Worm (Caenorhabditis elegans) whole organism, late embryonic: ENCODE results near the gene F55A11.7.

Experiments
- F13H6.1 ChIP-seq: sonication (generic microtip); optimal IDR thresholded peaks from 2 replicates; lab custom pipeline; 2016; ENCODE audit warnings: missing genetic modification characterization, missing compliant biosample characterization
- ceh-18 ChIP-seq: sonication (generic microtip); optimal IDR thresholded peaks from 2 replicates; lab custom pipeline; 2016; ENCODE audit warnings: missing genetic modification characterization, missing compliant biosample characterization
- ceh-2 ChIP-seq: sonication (generic microtip); optimal IDR thresholded peaks from 2 replicates; lab custom pipeline; 2016; ENCODE audit warnings: missing genotype, missing genetic modification characterization, missing compliant biosample characterization
- ceh-45 ChIP-seq: fragments of 200-800 bp; sonication (Bioruptor generic); IDR thresholded peaks from 2 replicates; pipeline ENCODE4 v1.3.6; 2022; ENCODE audit warnings: missing genetic modification reagents, missing genetic modification characterization, missing compliant biosample characterization
- ceh-48 ChIP-seq: sonication (generic microtip); optimal IDR thresholded peaks from 2 replicates; lab custom pipeline; 2016; ENCODE audit warnings: missing genetic modification characterization, inconsistent platforms, missing compliant biosample characterization
- dmd-4 ChIP-seq: sonication (generic microtip); optimal IDR thresholded peaks from 2 replicates; lab custom pipeline; 2016; ENCODE audit warnings: borderline replicate concordance, missing genetic modification characterization, missing compliant biosample characterization
- fax-1 ChIP-seq: sonication (generic microtip); optimal IDR thresholded peaks from 2 replicates; lab custom pipeline; 2016; ENCODE audit warnings: missing genotype, missing genetic modification characterization, missing compliant biosample characterization
- hlh-8 ChIP-seq: sonication (generic microtip); optimal IDR thresholded peaks from 2 replicates; lab custom pipeline; 2016; ENCODE audit warnings: missing genotype, missing genetic modification characterization, missing compliant biosample characterization
- npax-4 ChIP-seq: sonication (generic microtip); optimal IDR thresholded peaks from 2 replicates; lab custom pipeline; 2016; ENCODE audit warnings: missing genetic modification characterization, missing compliant biosample characterization
- pag-3 ChIP-seq: sonication (generic microtip); optimal IDR thresholded peaks from 2 replicates; lab custom pipeline; 2016; ENCODE audit warnings: missing compliant biosample characterization, missing genetic modification characterization, borderline replicate concordance
- pha-2 ChIP-seq: sonication (generic microtip); optimal IDR thresholded peaks from 2 replicates; lab custom pipeline; 2017; ENCODE audit warnings: mild to moderate bottlenecking, missing genetic modification characterization, missing compliant biosample characterization
- sdc-2 ChIP-seq: sonication (generic microtip); optimal IDR thresholded peaks from 2 replicates; lab custom pipeline; 2016; ENCODE audit warnings: missing genotype, missing genetic modification characterization, missing compliant biosample characterization
- sox-2 ChIP-seq: fragments of 200-800 bp; sonication (Bioruptor generic); IDR thresholded peaks from 2 replicates; pipeline ENCODE4 v1.3.6; 2022; ENCODE audit warnings: missing genetic modification reagents, missing genetic modification characterization, missing compliant biosample characterization
- sox-4 ChIP-seq: sonication (generic microtip); optimal IDR thresholded peaks from 2 replicates; lab custom pipeline; 2017; ENCODE audit warnings: mild to moderate bottlenecking, missing genetic modification characterization, inconsistent platforms, missing compliant biosample characterization
- syd-9 ChIP-seq: sonication (generic microtip); optimal IDR thresholded peaks from 2 replicates; lab custom pipeline; 2016; ENCODE audit warnings: mild to moderate bottlenecking, missing genetic modification characterization, moderate library complexity, missing compliant biosample characterization
- tbx-2 ChIP-seq: sonication (generic microtip); optimal IDR thresholded peaks from 2 replicates; lab custom pipeline; 2016; ENCODE audit warnings: missing genetic modification characterization, missing compliant biosample characterization
- unc-3 ChIP-seq, 2 experiments: fragments of 200-800 bp in 1 of 2; sonication (Bioruptor generic) in 1 of 2; sonication (generic microtip) in 1 of 2; conservative IDR thresholded peaks in 1 of 2; optimal IDR thresholded peaks in 1 of 2; 2 replicates each; pipeline versions ENCODE4 v1.3.6 to Lab custom; 2016 to 2022; ENCODE audit warnings: missing compliant biosample characterization in 2 of 2, missing genetic modification characterization in 2 of 2, missing genetic modification reagents in 1 of 2
- unc-42 ChIP-seq: sonication (generic microtip); optimal IDR thresholded peaks from 2 replicates; lab custom pipeline; 2016; ENCODE audit warnings: missing genotype, missing genetic modification characterization, missing compliant biosample characterization
- unc-86 ChIP-seq: sonication (generic microtip); optimal IDR thresholded peaks from 2 replicates; lab custom pipeline; 2016; ENCODE audit warnings: missing genetic modification characterization, missing compliant biosample characterization
- zip-5 ChIP-seq: sonication (generic microtip); optimal IDR thresholded peaks from 2 replicates; lab custom pipeline; 2016; ENCODE audit warnings: missing genetic modification characterization, missing compliant biosample characterization

F55A11.7 gene

ce11 chrV:11737333-11737732 lies 49.9 kb downstream of the F55A11.7 start:
- TF ChIP-seq npax-4 (tag; lab: Kevin White, UChicago) (no peak), zip-5 (no peak), unc-3 (GFP tag; conservative IDR thresholded peaks at IDR 0.05; lab: Robert Waterston, UW) (no peak), unc-3 (tag; optimal IDR thresholded peaks at IDR 0.05; lab: Kevin White, UChicago) (no peak), pha-2 (tag; lab: Kevin White, UChicago) (no peak), syd-9 (tag; lab: Kevin White, UChicago) (no peak), unc-86 (no peak), unc-42 (no peak), tbx-2 (tag; lab: Kevin White, UChicago) (no peak), sox-4 (tag; lab: Kevin White, UChicago) (no peak), ceh-18 (tag; lab: Kevin White, UChicago) (no peak), F13H6.1 (tag; lab: Kevin White, UChicago) (no peak), ceh-45 (GFP tag; lab: Robert Waterston, UW) (no peak), hlh-8 (tag; lab: Kevin White, UChicago) (no peak), fax-1 (no peak)

ce11 chrV:11736896-11737295 lies 50.3 kb downstream of the F55A11.7 start, which contains the start of gene spe-42:
spe-42 (minus strand) TSS chrV:11736996.
- no peak for TF ChIP-seq sdc-2 (tag; lab: Kevin White, UChicago)
- no peak for TF ChIP-seq pha-2 (tag; lab: Kevin White, UChicago)
- TF ChIP-seq unc-3 (GFP tag; conservative IDR thresholded peaks at IDR 0.05; lab: Robert Waterston, UW) = no peak
- no peak for TF ChIP-seq unc-3 (tag; optimal IDR thresholded peaks at IDR 0.05; lab: Kevin White, UChicago)
- no peak for TF ChIP-seq ceh-48
- TF ChIP-seq ceh-2 (tag; lab: Kevin White, UChicago) = no peak
- no peak for TF ChIP-seq sox-2 (GFP tag; lab: Robert Waterston, UW)
- no peak for TF ChIP-seq pag-3 (tag; lab: Kevin White, UChicago)
- no peak for TF ChIP-seq dmd-4
